Worm (Caenorhabditis elegans) whole organism, early embryonic: ENCODE measurements around the gene idpc-7.

Experiments
- F13C5.2 ChIP-seq: sonication (generic microtip); optimal IDR thresholded peaks from 2 replicates; lab custom pipeline; 2017; ENCODE audit warnings: mild to moderate bottlenecking, missing genetic modification characterization, inconsistent platforms, missing compliant biosample characterization
- aly-1 ChIP-seq: sonication (generic microtip); optimal IDR thresholded peaks from 2 replicates; lab custom pipeline; 2016; ENCODE audit warnings: missing genetic modification characterization, missing compliant biosample characterization
- ama-1 ChIP-seq: fragments of 150-350 bp; optimal IDR thresholded peaks from 2 replicates; lab custom pipeline; 2014
- ceh-36 ChIP-seq: sonication (generic microtip); optimal IDR thresholded peaks from 2 replicates; lab custom pipeline; 2016; ENCODE audit warnings: missing genetic modification characterization, inconsistent platforms, missing compliant biosample characterization
- ets-7 ChIP-seq: sonication (generic microtip); optimal IDR thresholded peaks from 2 replicates; lab custom pipeline; 2016; ENCODE audit warnings: missing genotype, missing genetic modification characterization, missing compliant biosample characterization
- flt-1 ChIP-seq: fragments of 200-800 bp; sonication (Bioruptor generic); IDR thresholded peaks from 2 replicates; pipeline ENCODE4 v1.3.6; 2022; ENCODE audit warnings: missing genetic modification characterization, missing compliant biosample characterization
- hmg-4 ChIP-seq: fragments of 200-800 bp; sonication (Bioruptor generic); optimal IDR thresholded peaks from 2 replicates; lab custom pipeline; 2018; ENCODE audit warnings: mild to moderate bottlenecking, missing genetic modification characterization, missing compliant biosample characterization
- hnd-1 ChIP-seq: sonication (generic microtip); optimal IDR thresholded peaks from 2 replicates; lab custom pipeline; 2016; ENCODE audit warnings: missing genetic modification characterization, missing compliant biosample characterization
- pes-1 ChIP-seq: fragments of 200-800 bp; sonication (Bioruptor generic); IDR thresholded peaks from 2 replicates; pipeline ENCODE4 v1.3.6; 2022; ENCODE audit warnings: missing genetic modification reagents, missing genetic modification characterization, missing compliant biosample characterization
- scrt-1 ChIP-seq: fragments of 200-800 bp; sonication (Bioruptor generic); IDR thresholded peaks from 2 replicates; pipeline ENCODE4 v1.3.6; 2022; ENCODE audit warnings: missing genetic modification characterization, missing compliant biosample characterization
- sea-1 ChIP-seq: fragments of 200-800 bp; sonication (Bioruptor generic); conservative IDR thresholded peaks from 2 replicates; pipeline ENCODE4 v1.3.6; 2022; ENCODE audit warnings: missing genetic modification characterization, missing compliant biosample characterization
- tra-4 ChIP-seq: sonication (generic microtip); optimal IDR thresholded peaks from 2 replicates; lab custom pipeline; 2017; ENCODE audit warnings: missing genetic modification characterization, missing compliant biosample characterization

ce11 chrV:9630542-9630941, 11.7 kb upstream of the idpc-7 start:
- no peak for TF ChIP-seq hmg-4 (GFP tag; lab: Kevin White, UChicago)
- no peak for TF ChIP-seq ets-7 (tag; lab: Kevin White, UChicago)
- no peak for TF ChIP-seq ama-1 (lab: Kevin White, UChicago)
- TF ChIP-seq tra-4 (tag; lab: Kevin White, UChicago), result no peak
- no peak for TF ChIP-seq hnd-1
- no peak for TF ChIP-seq sea-1 (GFP tag; lab: Robert Waterston, UW)
- no peak for TF ChIP-seq flt-1 (GFP tag; lab: Robert Waterston, UW)
- no peak for TF ChIP-seq ceh-36 (tag; lab: Kevin White, UChicago)
- no peak for TF ChIP-seq scrt-1
- TF ChIP-seq F13C5.2 (tag; lab: Kevin White, UChicago), result no peak
- TF ChIP-seq aly-1, result no peak
- TF ChIP-seq pes-1 (GFP tag; lab: Robert Waterston, UW), result no peak
